Worm (Caenorhabditis elegans) whole organism, L4/young adult: ENCODE results near the gene sbsp-1.

Experiments
- dao-5 ChIP-seq: sonication (generic microtip); optimal IDR thresholded peaks from 2 replicates; lab custom pipeline; 2016; ENCODE audit warnings: missing genotype, missing genetic modification characterization, moderate library complexity, missing compliant biosample characterization
- him-1 ChIP-seq: sonication (generic microtip); optimal IDR thresholded peaks from 2 replicates; lab custom pipeline; 2016; ENCODE audit warnings: missing genotype, missing genetic modification reagents, missing genetic modification characterization, missing compliant biosample characterization

- TF ChIP-seq him-1 (tag; lab: Kevin White, UChicago): no peak
- TF ChIP-seq dao-5 (tag; lab: Kevin White, UChicago): no peak
These were observed 34.4 kb downstream of the sbsp-1 start for ce11 chrIII:10867086-10867485.
